Worm (Caenorhabditis elegans) whole organism, early embryonic: Measurements from ENCODE around the gene srab-6.

Source experiments
- F13C5.2 ChIP-seq: sonication (generic microtip); optimal IDR thresholded peaks from 2 replicates; lab custom pipeline; 2017; ENCODE audit warnings: mild to moderate bottlenecking, missing genetic modification characterization, inconsistent platforms, missing compliant biosample characterization
- ama-1 ChIP-seq: fragments of 150-350 bp; optimal IDR thresholded peaks from 2 replicates; lab custom pipeline; 2014
- ets-7 ChIP-seq: sonication (generic microtip); optimal IDR thresholded peaks from 2 replicates; lab custom pipeline; 2016; ENCODE audit warnings: missing genotype, missing genetic modification characterization, missing compliant biosample characterization
- flt-1 ChIP-seq: fragments of 200-800 bp; sonication (Bioruptor generic); IDR thresholded peaks from 2 replicates; pipeline ENCODE4 v1.3.6; 2022; ENCODE audit warnings: missing genetic modification characterization, missing compliant biosample characterization
- pes-1 ChIP-seq: fragments of 200-800 bp; sonication (Bioruptor generic); IDR thresholded peaks from 2 replicates; pipeline ENCODE4 v1.3.6; 2022; ENCODE audit warnings: missing genetic modification reagents, missing genetic modification characterization, missing compliant biosample characterization
- scrt-1 ChIP-seq: fragments of 200-800 bp; sonication (Bioruptor generic); IDR thresholded peaks from 2 replicates; pipeline ENCODE4 v1.3.6; 2022; ENCODE audit warnings: missing genetic modification characterization, missing compliant biosample characterization
- sea-1 ChIP-seq: fragments of 200-800 bp; sonication (Bioruptor generic); conservative IDR thresholded peaks from 2 replicates; pipeline ENCODE4 v1.3.6; 2022; ENCODE audit warnings: missing genetic modification characterization, missing compliant biosample characterization
- tbx-11 ChIP-seq: fragments of 200-800 bp; sonication (Bioruptor generic); IDR thresholded peaks from 2 replicates; pipeline ENCODE4 v1.3.6; 2022; ENCODE audit warnings: missing genetic modification characterization, missing compliant biosample characterization
- tbx-37 ChIP-seq: fragments of 200-800 bp; sonication (Bioruptor generic); conservative IDR thresholded peaks from 2 replicates; pipeline ENCODE4 v1.3.6; 2022; ENCODE audit warnings: missing genetic modification reagents, missing genetic modification characterization, missing compliant biosample characterization

DNA sequence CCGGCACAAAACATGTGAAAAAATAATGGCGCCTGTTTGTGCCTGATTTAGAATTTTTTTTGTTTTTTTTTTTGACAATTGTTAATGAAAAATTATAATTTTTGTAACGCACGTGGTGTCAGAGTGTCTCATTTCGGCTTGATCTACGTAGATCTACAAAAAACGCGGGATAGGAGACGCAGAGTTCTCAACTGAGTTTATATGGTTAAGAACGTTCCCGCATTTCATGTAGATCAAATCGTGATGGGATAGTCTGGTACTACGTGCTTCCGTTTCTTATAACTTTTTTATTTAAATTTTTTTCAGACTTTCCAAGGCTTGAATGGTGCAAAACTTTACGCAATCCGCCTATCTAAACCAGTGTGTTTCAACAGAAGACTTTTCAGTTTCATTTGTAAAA, 23.0 kb downstream of the srab-6 start, which contains the start of gene tat-6:
- TF ChIP-seq tbx-11 = no peak
- TF ChIP-seq scrt-1 (GFP tag; lab: Robert Waterston, UW) = no peak
- no peak for TF ChIP-seq ama-1 (lab: Kevin White, UChicago)
- no peak for TF ChIP-seq tbx-37 (GFP tag; lab: Robert Waterston, UW)
- TF ChIP-seq pes-1 (GFP tag; lab: Robert Waterston, UW) = no peak
- TF ChIP-seq F13C5.2 (tag; lab: Kevin White, UChicago) = no peak
- no peak for TF ChIP-seq sea-1
- TF ChIP-seq flt-1 (GFP tag; lab: Robert Waterston, UW) = no peak
- TF ChIP-seq ets-7 (tag; lab: Kevin White, UChicago) = no peak
